Worm (Caenorhabditis elegans) whole organism, L1 larva: ENCODE measurements around the gene F40G12.2.

Source experiments
- C04F5.9 ChIP-seq: sonication (generic microtip); optimal IDR thresholded peaks from 2 replicates; lab custom pipeline; 2016; ENCODE audit warnings: missing genetic modification characterization, missing compliant biosample characterization
- C16A3.4 ChIP-seq: fragments of 150-350 bp; optimal IDR thresholded peaks from 2 replicates; lab custom pipeline; 2014; ENCODE audit warnings: missing biosample characterization, missing genetic modification characterization
- C34B4.2 ChIP-seq: sonication (generic microtip); optimal IDR thresholded peaks from 2 replicates; lab custom pipeline; 2017; ENCODE audit warnings: mild to moderate bottlenecking, missing genetic modification characterization, missing compliant biosample characterization
- Y116A8C.19 ChIP-seq: sonication (generic microtip); optimal IDR thresholded peaks from 2 replicates; lab custom pipeline; 2016; ENCODE audit warnings: missing compliant biosample characterization, missing genetic modification characterization, borderline replicate concordance
- alr-1 ChIP-seq: fragments of 200-800 bp; sonication (Bioruptor generic); optimal IDR thresholded peaks from 2 replicates; lab custom pipeline; 2018; ENCODE audit warnings: borderline replicate concordance, mild to moderate bottlenecking, missing genetic modification characterization, missing compliant biosample characterization
- ceh-63 ChIP-seq: fragments of 200-800 bp; sonication (Bioruptor generic); optimal IDR thresholded peaks from 2 replicates; lab custom pipeline; 2018; ENCODE audit warnings: mild to moderate bottlenecking, missing genetic modification characterization, missing compliant biosample characterization
- ces-1 ChIP-seq: fragments of 150-350 bp; optimal IDR thresholded peaks from 2 replicates; lab custom pipeline; 2014; ENCODE audit warnings: missing biosample characterization, missing genetic modification reagents, missing genetic modification characterization
- dsc-1 ChIP-seq: sonication (generic microtip); optimal IDR thresholded peaks from 2 replicates; lab custom pipeline; 2016; ENCODE audit warnings: mild to moderate bottlenecking, missing genetic modification characterization, missing compliant biosample characterization
- efl-1 ChIP-seq, 4 experiments: fragments of 150-350 bp; optimal IDR thresholded peaks in 3 of 4; peaks in 1 of 4; 1 replicate in 1 of 4; 2 replicates in 3 of 4; lab custom pipeline; 2014; ENCODE audit warnings: missing biosample characterization in 2 of 4, missing genetic modification characterization in 2 of 4, missing genetic modification reagents in 2 of 4
- egl-13 ChIP-seq: sonication (generic microtip); optimal IDR thresholded peaks from 2 replicates; lab custom pipeline; 2016; ENCODE audit warnings: missing genotype, missing genetic modification reagents, missing genetic modification characterization, missing compliant biosample characterization
- elt-2 ChIP-seq: sonication (generic microtip); optimal IDR thresholded peaks from 2 replicates; lab custom pipeline; 2016; ENCODE audit warnings: missing genetic modification characterization, mild to moderate bottlenecking, inconsistent platforms, missing compliant biosample characterization, missing genetic modification reagents
- elt-3 ChIP-seq, 6 experiments: fragments of 150-350 bp in 1 of 6; sonication (generic microtip); optimal IDR thresholded peaks; 2 replicates each; lab custom pipeline; 2017 to 2018; ENCODE audit warnings: missing biosample characterization in 6 of 6, missing genetic modification characterization in 6 of 6, inconsistent platforms in 1 of 6
- ets-5 ChIP-seq: fragments of 200-800 bp; sonication (Bioruptor generic); IDR thresholded peaks from 2 replicates; pipeline ENCODE4 v1.3.6; 2022; ENCODE audit warnings: missing genetic modification characterization, missing compliant biosample characterization
- fkh-4 ChIP-seq: sonication (generic microtip); optimal IDR thresholded peaks from 2 replicates; lab custom pipeline; 2016; ENCODE audit warnings: missing compliant biosample characterization, missing genetic modification characterization, borderline replicate concordance
- fos-1 ChIP-seq: fragments of 150-350 bp; optimal IDR thresholded peaks from 2 replicates; lab custom pipeline; 2014; ENCODE audit warnings: missing biosample characterization, missing genetic modification characterization
- hlh-17 ChIP-seq: fragments of 200-800 bp; sonication (Bioruptor generic); optimal IDR thresholded peaks from 2 replicates; lab custom pipeline; 2018; ENCODE audit warnings: missing genetic modification characterization, mild to moderate bottlenecking, missing compliant biosample characterization, moderate library complexity, borderline replicate concordance
- hlh-4 ChIP-seq: sonication (generic microtip); optimal IDR thresholded peaks from 2 replicates; lab custom pipeline; 2016; ENCODE audit warnings: mild to moderate bottlenecking, missing genetic modification characterization, missing compliant biosample characterization
- irx-1 ChIP-seq: sonication (generic microtip); optimal IDR thresholded peaks from 2 replicates; lab custom pipeline; 2016; ENCODE audit warnings: missing genetic modification characterization, missing compliant biosample characterization
- isw-1 ChIP-seq: fragments of 200-800 bp; sonication (Bioruptor generic); IDR thresholded peaks from 2 replicates; pipeline ENCODE4 v1.3.6; 2022; ENCODE audit warnings: missing genetic modification characterization, missing compliant biosample characterization
- lin-14 ChIP-seq: fragments of 200-800 bp; sonication (Bioruptor generic); optimal IDR thresholded peaks from 2 replicates; lab custom pipeline; 2018; ENCODE audit warnings: mild to moderate bottlenecking, missing genetic modification characterization, moderate library complexity, missing compliant biosample characterization
- lin-15B ChIP-seq: fragments of 150-350 bp; sonication (generic microtip); optimal IDR thresholded peaks from 3 replicates; lab custom pipeline; 2014; ENCODE audit warnings: missing biosample characterization, missing genetic modification characterization
- lin-39 ChIP-seq: fragments of 150-350 bp; optimal IDR thresholded peaks from 2 replicates; lab custom pipeline; 2014; ENCODE audit warnings: missing biosample characterization, missing genetic modification reagents, missing genetic modification characterization
- lir-3 ChIP-seq: sonication (generic microtip); optimal IDR thresholded peaks from 2 replicates; lab custom pipeline; 2016; ENCODE audit warnings: mild to moderate bottlenecking, missing genetic modification characterization, moderate library complexity, missing compliant biosample characterization; ENCODE audit not compliant: poor library complexity
- mdl-1 ChIP-seq, 2 experiments: fragments of 150-350 bp; optimal IDR thresholded peaks; 2 replicates each; lab custom pipeline; 2014 to 2017; ENCODE audit warnings: missing biosample characterization in 2 of 2, missing genetic modification characterization in 2 of 2, inconsistent platforms in 1 of 2
- mef-2 ChIP-seq: fragments of 150-350 bp; optimal IDR thresholded peaks from 2 replicates; lab custom pipeline; 2014; ENCODE audit warnings: missing biosample characterization, missing genetic modification characterization
- nhr-11 ChIP-seq: fragments of 150-350 bp; optimal IDR thresholded peaks from 2 replicates; lab custom pipeline; 2014; ENCODE audit warnings: missing biosample characterization, missing genetic modification characterization
- nhr-12 ChIP-seq: sonication (generic microtip); optimal IDR thresholded peaks from 2 replicates; lab custom pipeline; 2017; ENCODE audit warnings: missing biosample characterization, missing genetic modification characterization
- nhr-19 ChIP-seq: fragments of 200-800 bp; sonication (Bioruptor generic); conservative IDR thresholded peaks from 2 replicates; pipeline ENCODE4 v1.3.6; 2022; ENCODE audit warnings: missing genetic modification characterization, missing compliant biosample characterization
- nhr-20 ChIP-seq: sonication (generic microtip); optimal IDR thresholded peaks from 2 replicates; lab custom pipeline; 2016; ENCODE audit warnings: mild to moderate bottlenecking, missing genetic modification characterization, missing compliant biosample characterization
- nhr-28 ChIP-seq: fragments of 150-350 bp; optimal IDR thresholded peaks from 2 replicates; lab custom pipeline; 2014; ENCODE audit warnings: missing biosample characterization, missing genetic modification characterization
- nhr-76 ChIP-seq: sonication (generic microtip); optimal IDR thresholded peaks from 2 replicates; lab custom pipeline; 2017; ENCODE audit warnings: missing biosample characterization, missing genetic modification characterization
- nhr-84 ChIP-seq: sonication (generic microtip); optimal IDR thresholded peaks from 2 replicates; lab custom pipeline; 2017; ENCODE audit warnings: missing biosample characterization, missing genetic modification characterization
- pqm-1 ChIP-seq: sonication (generic microtip); optimal IDR thresholded peaks from 3 replicates; lab custom pipeline; 2017; ENCODE audit warnings: missing biosample characterization, missing genetic modification characterization
- snu-23 ChIP-seq: sonication (generic microtip); optimal IDR thresholded peaks from 2 replicates; lab custom pipeline; 2016; ENCODE audit warnings: missing genetic modification characterization, missing compliant biosample characterization
- swsn-7 ChIP-seq: sonication (generic microtip); optimal IDR thresholded peaks from 2 replicates; lab custom pipeline; 2016; ENCODE audit warnings: missing genetic modification characterization, missing compliant biosample characterization
- tbx-2 ChIP-seq: sonication (generic microtip); optimal IDR thresholded peaks from 2 replicates; lab custom pipeline; 2016; ENCODE audit warnings: missing genetic modification characterization, missing compliant biosample characterization
- unc-130 ChIP-seq: fragments of 150-350 bp; optimal IDR thresholded peaks from 2 replicates; lab custom pipeline; 2017; ENCODE audit warnings: missing biosample characterization, missing genetic modification characterization, inconsistent platforms
- unc-62 ChIP-seq: fragments of 150-350 bp; optimal IDR thresholded peaks from 2 replicates; lab custom pipeline; 2014; ENCODE audit warnings: missing biosample characterization, missing genetic modification reagents, missing genetic modification characterization
- unc-86 ChIP-seq: sonication (generic microtip); optimal IDR thresholded peaks from 2 replicates; lab custom pipeline; 2016; ENCODE audit warnings: missing genetic modification characterization, missing compliant biosample characterization
- unc-98 ChIP-seq: fragments of 200-800 bp; sonication (Bioruptor generic); IDR thresholded peaks from 2 replicates; pipeline ENCODE4 v1.3.6; 2022; ENCODE audit warnings: missing genetic modification characterization, missing compliant biosample characterization
- zag-1 ChIP-seq: fragments of 150-350 bp; optimal IDR thresholded peaks from 2 replicates; lab custom pipeline; 2014; ENCODE audit warnings: missing biosample characterization, missing genetic modification characterization
- ztf-11 ChIP-seq, 2 experiments: sonication (generic microtip); optimal IDR thresholded peaks; 2 replicates each; lab custom pipeline; 2016 to 2017; ENCODE audit warnings: missing genetic modification characterization in 2 of 2, missing biosample characterization in 1 of 2, missing compliant biosample characterization in 1 of 2
- ztf-4 ChIP-seq: fragments of 150-350 bp; optimal IDR thresholded peaks from 2 replicates; lab custom pipeline; 2014; ENCODE audit warnings: missing biosample characterization, missing genetic modification characterization

Gene F40G12.2

DNA sequence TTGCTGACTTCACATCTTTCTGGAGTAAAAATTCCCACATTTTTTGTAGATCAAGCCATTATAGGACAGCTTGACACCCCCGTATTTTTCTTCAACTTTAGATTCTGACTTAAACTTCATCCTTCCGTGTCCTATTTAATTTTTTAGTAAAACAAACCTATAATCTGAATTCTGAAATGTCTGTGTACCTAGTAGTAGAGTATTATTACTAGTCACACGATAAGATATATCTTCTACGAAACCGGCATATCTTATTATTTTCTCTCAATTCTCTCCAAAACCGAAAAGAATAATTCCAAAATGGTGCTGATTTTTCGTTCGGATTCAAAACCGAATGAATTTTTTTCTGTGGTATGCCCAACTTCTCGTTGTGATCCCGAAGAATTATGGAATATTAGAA is 33.7 kb upstream of the F40G12.2 start, which contains the start of gene F14D7.9:
Gene F14D7.9, plus strand, starts transcription at position 301 of the 400 bp plus-strand sequence.
- no peak for TF ChIP-seq efl-1 (optimal IDR thresholded peaks at IDR 0.05; lab: Kevin White, UChicago)
- TF ChIP-seq efl-1 (GFP tag; optimal IDR thresholded peaks at IDR 0.05 in 1 of 2; lab: Kevin White, UChicago) = no peak
- TF ChIP-seq nhr-19 (GFP tag; lab: Robert Waterston, UW) = no peak
- TF ChIP-seq ztf-4 (tag; lab: Kevin White, UChicago) = no peak
- no peak for TF ChIP-seq lin-39
- TF ChIP-seq C16A3.4 (tag; lab: Kevin White, UChicago) = no peak
- TF ChIP-seq lin-15B (tag; lab: Kevin White, UChicago) = no peak
- no peak for TF ChIP-seq mef-2 (tag; lab: Kevin White, UChicago)
- no peak for TF ChIP-seq mdl-1 (tag; optimal IDR thresholded peaks at IDR 0.05; lab: Kevin White, UChicago)
- no peak for TF ChIP-seq lir-3 (tag; lab: Kevin White, UChicago)
- TF ChIP-seq zag-1 (tag; lab: Kevin White, UChicago) = no peak
- TF ChIP-seq C04F5.9 (tag; lab: Kevin White, UChicago) = no peak
- no peak for TF ChIP-seq ztf-11 (tag; optimal IDR thresholded peaks at IDR 0.05; lab: Kevin White, UChicago)

DNA sequence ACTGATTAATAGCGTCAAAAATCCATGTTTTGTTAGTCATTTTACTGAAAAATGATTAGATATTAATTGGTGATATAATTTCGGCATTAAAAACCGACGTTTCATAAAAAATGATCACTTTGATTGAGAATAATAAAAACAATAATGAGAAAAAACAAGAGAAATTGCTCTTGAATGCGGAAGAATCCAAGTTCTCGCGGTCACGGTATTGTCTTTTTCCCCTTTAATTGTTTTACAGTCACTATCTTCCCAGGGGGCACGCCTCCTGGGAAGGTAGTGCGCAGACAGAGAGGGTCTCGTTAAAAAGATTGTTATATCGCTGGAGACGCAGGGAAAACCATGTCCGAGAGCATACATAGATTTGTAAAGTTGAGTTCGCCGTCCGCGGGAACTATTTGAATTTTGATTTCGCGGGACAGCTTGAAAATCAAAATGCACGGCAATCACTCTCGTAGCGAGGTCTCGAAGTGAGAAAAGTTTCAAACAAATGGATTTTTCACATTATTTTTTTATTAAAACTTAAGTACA is 33.0 kb upstream of the F40G12.2 start, which contains the start of gene F14D7.2:
Gene F14D7.2, minus strand, starts transcription at position 51 of the 528 bp plus-strand sequence.
- TF ChIP-seq pqm-1 (no peak), dsc-1 (tag; lab: Kevin White, UChicago) (no peak), lin-14 (GFP tag; lab: Kevin White, UChicago) (no peak), C16A3.4 (tag; lab: Kevin White, UChicago) (no peak), mef-2 (tag; lab: Kevin White, UChicago) (no peak), unc-130 (tag; lab: Kevin White, UChicago) (no peak), lin-15B (tag; lab: Kevin White, UChicago) (no peak), nhr-28 (tag; lab: Kevin White, UChicago) (no peak), ets-5 (GFP tag; lab: Robert Waterston, UW) (no peak), efl-1 (optimal IDR thresholded peaks at IDR 0.05; lab: Kevin White, UChicago) (no peak), efl-1 (GFP tag; optimal IDR thresholded peaks at IDR 0.05 in 1 of 2; lab: Kevin White, UChicago) (no peak), hlh-4 (no peak), ztf-4 (tag; lab: Kevin White, UChicago) (no peak), nhr-84 (tag; lab: Kevin White, UChicago) (no peak), alr-1 (no peak), ces-1 (GFP tag; lab: Kevin White, UChicago) (no peak)

ce11 chrV:14290636-14291035 is 29.9 kb upstream of the F40G12.2 start, which contains the start of gene F14D7.18:
TSS of gene F14D7.18 (minus strand) at chrV:14290736.
- no peak for TF ChIP-seq unc-86 (tag; lab: Kevin White, UChicago)
- no peak for TF ChIP-seq fkh-4 (tag; lab: Kevin White, UChicago)
- TF ChIP-seq Y116A8C.19 = no peak
- no peak for TF ChIP-seq hlh-17 (GFP tag; lab: Kevin White, UChicago)
- no peak for TF ChIP-seq elt-3 (tag; optimal IDR thresholded peaks at IDR 0.05; lab: Kevin White, UChicago)
- no peak for TF ChIP-seq nhr-76 (tag; lab: Kevin White, UChicago)
- TF ChIP-seq C16A3.4 (tag; lab: Kevin White, UChicago) = no peak

- TF ChIP-seq nhr-12 (tag; lab: Kevin White, UChicago) = no peak
- TF ChIP-seq isw-1 (GFP tag; lab: Robert Waterston, UW) = no peak
- no peak for TF ChIP-seq ces-1 (GFP tag; lab: Kevin White, UChicago)
- no peak for TF ChIP-seq unc-62 (GFP tag; lab: Kevin White, UChicago)
- TF ChIP-seq ets-5 (GFP tag; lab: Robert Waterston, UW) = no peak
- TF ChIP-seq alr-1 = no peak
- no peak for TF ChIP-seq snu-23
- no peak for TF ChIP-seq swsn-7 (tag; lab: Kevin White, UChicago)
- TF ChIP-seq nhr-19 (GFP tag; lab: Robert Waterston, UW) = no peak
- TF ChIP-seq nhr-11 (tag; lab: Kevin White, UChicago) = no peak
- TF ChIP-seq egl-13 (tag; lab: Kevin White, UChicago) = no peak
- no peak for TF ChIP-seq irx-1
- no peak for TF ChIP-seq nhr-20 (tag; lab: Kevin White, UChicago)
- TF ChIP-seq fos-1 (tag; lab: Kevin White, UChicago) = no peak
- no peak for TF ChIP-seq ceh-63 (GFP tag; lab: Kevin White, UChicago)
- TF ChIP-seq unc-98 (GFP tag; lab: Robert Waterston, UW) = no peak
- TF ChIP-seq C34B4.2 (tag; lab: Kevin White, UChicago) = no peak
- TF ChIP-seq elt-2 = no peak
- TF ChIP-seq tbx-2 (tag; lab: Kevin White, UChicago) = no peak
Observed at ce11 chrV:14289363-14289762, 28.6 kb upstream of the F40G12.2 start, which contains the start of gene F14D7.1. TSS of gene F14D7.1 (minus strand) at chrV:14289463.
